Worm (Caenorhabditis elegans) whole organism, L4 larva: Measurements from ENCODE around the gene glrx-21.

Experiments used
- ZK337.2 ChIP-seq: fragments of 200-800 bp; sonication (Bioruptor generic); IDR thresholded peaks from 2 replicates; pipeline ENCODE4 v1.3.6; 2022; ENCODE audit warnings: missing genetic modification reagents, missing genetic modification characterization, missing compliant biosample characterization
- ces-1 ChIP-seq: fragments of 150-350 bp; sonication (generic microtip); optimal IDR thresholded peaks from 4 replicates; lab custom pipeline; 2014; ENCODE audit warnings: missing biosample characterization, missing genetic modification reagents, missing genetic modification characterization
- dpl-1 ChIP-seq: fragments of 150-350 bp; optimal IDR thresholded peaks from 2 replicates; lab custom pipeline; 2014; ENCODE audit warnings: missing biosample characterization, missing genetic modification reagents, missing genetic modification characterization
- egl-43 ChIP-seq: fragments of 200-800 bp; sonication (Bioruptor generic); IDR thresholded peaks from 2 replicates; pipeline ENCODE4 v1.3.6; 2022; ENCODE audit warnings: missing genetic modification reagents, missing genetic modification characterization, missing compliant biosample characterization
- lim-7 ChIP-seq: fragments of 200-800 bp; sonication (Bioruptor generic); IDR thresholded peaks from 2 replicates; pipeline ENCODE4 v1.3.6; 2022; ENCODE audit warnings: missing genetic modification characterization, missing compliant biosample characterization
- lin-15B ChIP-seq: fragments of 150-350 bp; sonication (generic microtip); optimal IDR thresholded peaks from 3 replicates; lab custom pipeline; 2014; ENCODE audit warnings: missing biosample characterization, missing genetic modification characterization
- lin-39 ChIP-seq: fragments of 150-350 bp; optimal IDR thresholded peaks from 2 replicates; lab custom pipeline; 2014; ENCODE audit warnings: missing biosample characterization, missing genetic modification reagents, missing genetic modification characterization
- madf-5 ChIP-seq, 2 experiments: fragments of 200-800 bp; sonication (Bioruptor generic); IDR thresholded peaks; 2 replicates each; pipeline ENCODE4 v1.3.6; 2022; ENCODE audit warnings: missing compliant biosample characterization in 2 of 2, missing genetic modification characterization in 2 of 2
- pha-4 ChIP-seq, 2 experiments: fragments of 150-350 bp in 1 of 2; fragments of 200-800 bp in 1 of 2; sonication (Bioruptor generic) in 1 of 2; IDR thresholded peaks in 1 of 2; optimal IDR thresholded peaks in 1 of 2; 2 replicates each; pipeline versions ENCODE4 v1.3.6 to Lab custom; 2014 to 2022; ENCODE audit warnings: missing genetic modification characterization in 2 of 2, missing genetic modification reagents in 2 of 2, missing biosample characterization in 1 of 2, missing compliant biosample characterization in 1 of 2
- snpc-4 ChIP-seq: fragments of 150-350 bp; optimal IDR thresholded peaks from 2 replicates; lab custom pipeline; 2014; ENCODE audit warnings: missing biosample characterization, missing genetic modification characterization
- zag-1 ChIP-seq: fragments of 150-350 bp; optimal IDR thresholded peaks from 2 replicates; lab custom pipeline; 2014; ENCODE audit warnings: missing biosample characterization, missing genetic modification characterization

- TF ChIP-seq lin-39 (tag; lab: Kevin White, UChicago) (no peak), egl-43 (GFP tag; lab: Robert Waterston, UW) (no peak), lin-15B (tag; lab: Kevin White, UChicago) (no peak), madf-5 (GFP tag; IDR thresholded peaks at IDR 0.05; lab: Robert Waterston, UW) (no peak), ZK337.2 (GFP tag; lab: Robert Waterston, UW) (peak; percentile 62; the same call in 1 of the 2 replicates), lim-7 (GFP tag; lab: Robert Waterston, UW) (no peak), ces-1 (GFP tag; lab: Kevin White, UChicago) (no peak), pha-4 (GFP tag; IDR thresholded peaks at IDR 0.05; lab: Robert Waterston, UW) (no peak), pha-4 (tag; optimal IDR thresholded peaks at IDR 0.05; lab: Kevin White, UChicago) (no peak), zag-1 (tag; lab: Kevin White, UChicago) (no peak), snpc-4 (tag; lab: Kevin White, UChicago) (no peak), dpl-1 (peak; percentile 91)
Measured at ce11 chrIII:5308278-5308677, 37.6 kb downstream of the glrx-21 start, which contains the start of gene mog-3.
